Worm (Caenorhabditis elegans) whole organism, late embryonic: Measurements from ENCODE around the gene B0024.4.

Experiments used
- fkh-10 ChIP-seq: fragments of 150-350 bp; optimal IDR thresholded peaks from 2 replicates; lab custom pipeline; 2014; ENCODE audit warnings: missing biosample characterization, missing genetic modification reagents, missing genetic modification characterization
- fkh-6 ChIP-seq: sonication (generic microtip); optimal IDR thresholded peaks from 2 replicates; lab custom pipeline; 2016; ENCODE audit warnings: missing genetic modification characterization, missing compliant biosample characterization
- nhr-11 ChIP-seq: fragments of 150-350 bp; optimal IDR thresholded peaks from 2 replicates; lab custom pipeline; 2014; ENCODE audit warnings: missing biosample characterization, missing genetic modification characterization
- rnt-1 ChIP-seq: sonication (generic microtip); optimal IDR thresholded peaks from 2 replicates; lab custom pipeline; 2016; ENCODE audit warnings: missing genetic modification characterization, missing compliant biosample characterization
- sox-4 ChIP-seq: sonication (generic microtip); optimal IDR thresholded peaks from 2 replicates; lab custom pipeline; 2017; ENCODE audit warnings: mild to moderate bottlenecking, missing genetic modification characterization, inconsistent platforms, missing compliant biosample characterization
- tbx-2 ChIP-seq: sonication (generic microtip); optimal IDR thresholded peaks from 2 replicates; lab custom pipeline; 2016; ENCODE audit warnings: missing genetic modification characterization, missing compliant biosample characterization
- tbx-7 ChIP-seq: sonication (generic microtip); optimal IDR thresholded peaks from 2 replicates; lab custom pipeline; 2016; ENCODE audit warnings: missing genotype, missing genetic modification characterization, missing compliant biosample characterization
- zip-5 ChIP-seq: sonication (generic microtip); optimal IDR thresholded peaks from 2 replicates; lab custom pipeline; 2016; ENCODE audit warnings: missing genetic modification characterization, missing compliant biosample characterization

- TF ChIP-seq sox-4 (tag; lab: Kevin White, UChicago) = no peak
- TF ChIP-seq rnt-1 (tag; lab: Kevin White, UChicago) = no peak
- no peak for TF ChIP-seq fkh-6 (tag; lab: Kevin White, UChicago)
- TF ChIP-seq nhr-11 (tag; lab: Kevin White, UChicago) = no peak
- no peak for TF ChIP-seq tbx-7 (tag; lab: Kevin White, UChicago)
- TF ChIP-seq zip-5 (tag; lab: Kevin White, UChicago) = no peak
- TF ChIP-seq fkh-10 (GFP tag; lab: Kevin White, UChicago) = no peak
- TF ChIP-seq tbx-2 (tag; lab: Kevin White, UChicago) = no peak
Observed at ce11 chrV:10276038-10276437, 21.2 kb upstream of the B0024.4 start.
